Fruit fly (Drosophila melanogaster) whole organism, embryonic: ENCODE results near the gene CG31875.

ENCODE experiments used
- ATbp ChIP-seq: fragments of 200-800 bp; sonication (Bioruptor generic); optimal IDR thresholded peaks from 2 replicates; lab custom pipeline; 2017; ENCODE audit warnings: missing biosample characterization, mild to moderate bottlenecking, missing genetic modification characterization, missing genetic modification reagents
- Awh ChIP-seq: fragments of 200-800 bp; sonication (Bioruptor generic); IDR thresholded peaks from 2 replicates; pipeline ENCODE4, ENCODE4 v1.3.6; 2022; ENCODE audit warnings: missing biosample characterization, missing genetic modification characterization
- Bdp1 ChIP-seq: fragments of 200-800 bp; sonication (Bioruptor generic); optimal IDR thresholded peaks from 3 replicates; lab custom pipeline; 2016; ENCODE audit warnings: missing biosample characterization, missing genetic modification characterization
- CG12155 ChIP-seq: fragments of 200-800 bp; sonication (Bioruptor generic); optimal IDR thresholded peaks from 3 replicates; lab custom pipeline; 2016; ENCODE audit warnings: missing biosample characterization, missing genetic modification characterization
- CG12659 ChIP-seq: fragments of 200-800 bp; sonication (Bioruptor generic); optimal IDR thresholded peaks from 3 replicates; lab custom pipeline; 2017; ENCODE audit warnings: mild to moderate bottlenecking, missing biosample characterization, missing genetic modification reagents, missing genetic modification characterization
- CG14014 ChIP-seq: fragments of 200-800 bp; sonication (Bioruptor generic); IDR thresholded peaks from 2 replicates; pipeline ENCODE4 v1.3.6; 2022; ENCODE audit warnings: missing biosample characterization, missing genetic modification characterization
- CG14441 ChIP-seq: fragments of 200-800 bp; sonication (Bioruptor generic); IDR thresholded peaks from 2 replicates; pipeline ENCODE4 v1.3.6; 2022; ENCODE audit warnings: missing biosample characterization, missing genetic modification characterization
- CG14667 ChIP-seq: fragments of 200-800 bp; sonication (Bioruptor generic); IDR thresholded peaks from 2 replicates; pipeline ENCODE4 v1.3.6; 2022; ENCODE audit warnings: missing biosample characterization, missing genetic modification characterization
- CG1529 ChIP-seq: fragments of 200-800 bp; sonication (Bioruptor generic); optimal IDR thresholded peaks from 3 replicates; lab custom pipeline; 2018; ENCODE audit warnings: missing biosample characterization, missing genetic modification characterization
- CG17186 ChIP-seq: fragments of 200-800 bp; sonication (Bioruptor generic); optimal IDR thresholded peaks from 3 replicates; lab custom pipeline; 2017; ENCODE audit warnings: missing biosample characterization, missing genetic modification reagents, missing genetic modification characterization
- CG18619 ChIP-seq: fragments of 200-800 bp; sonication (Bioruptor generic); optimal IDR thresholded peaks from 3 replicates; lab custom pipeline; 2017; ENCODE audit warnings: missing biosample characterization, mild to moderate bottlenecking, missing genetic modification characterization
- CG2116 ChIP-seq: fragments of 200-800 bp; sonication (Bioruptor generic); optimal IDR thresholded peaks from 3 replicates; lab custom pipeline; 2018; ENCODE audit warnings: missing biosample characterization, mild to moderate bottlenecking, missing genetic modification characterization
- CG3065 ChIP-seq: fragments of 200-800 bp; sonication (Bioruptor generic); optimal IDR thresholded peaks from 2 replicates; lab custom pipeline; 2016; ENCODE audit warnings: missing biosample characterization, missing genetic modification characterization
- CG32767 ChIP-seq: fragments of 200-800 bp; sonication (Bioruptor generic); IDR thresholded peaks from 2 replicates; pipeline ENCODE4 v1.3.6; 2022; ENCODE audit warnings: missing biosample characterization, missing genetic modification characterization
- CG4360 ChIP-seq: fragments of 200-800 bp; sonication (Bioruptor generic); IDR thresholded peaks from 2 replicates; pipeline ENCODE4 v1.3.6; 2022; ENCODE audit warnings: missing biosample characterization, missing genetic modification characterization
- CG6654 ChIP-seq: fragments of 200-800 bp; sonication (Bioruptor generic); optimal IDR thresholded peaks from 2 replicates; lab custom pipeline; 2017; ENCODE audit warnings: missing biosample characterization, mild to moderate bottlenecking, missing genetic modification characterization
- CG9817 ChIP-seq: fragments of 200-800 bp; sonication (Bioruptor generic); optimal IDR thresholded peaks from 2 replicates; lab custom pipeline; 2018; ENCODE audit warnings: missing biosample characterization, mild to moderate bottlenecking, missing genetic modification characterization, moderate library complexity
- D19B ChIP-seq: fragments of 200-800 bp; sonication (Bioruptor generic); optimal IDR thresholded peaks from 2 replicates; lab custom pipeline; 2017; ENCODE audit warnings: missing biosample characterization, mild to moderate bottlenecking, missing genetic modification characterization
- Dll ChIP-seq: fragments of 200-800 bp; sonication (Bioruptor generic); IDR thresholded peaks from 4 replicates; pipeline ENCODE4 v1.3.6; 2022; ENCODE audit warnings: missing biosample characterization, missing genetic modification characterization; ENCODE audit not compliant: partially characterized antibody
- Eip74EF ChIP-seq, 2 experiments: fragments of 200-800 bp in 1 of 2; fragments of >200 bp in 1 of 2; sonication (Bioruptor generic) in 1 of 2; optimal IDR thresholded peaks; 2 replicates each; lab custom pipeline; 2017 to 2019; ENCODE audit warnings: missing biosample characterization in 2 of 2, missing genetic modification characterization in 2 of 2, mild to moderate bottlenecking in 1 of 2, moderate library complexity in 1 of 2
- HLHmδ ChIP-seq: fragments of 200-800 bp; sonication (Bioruptor generic); optimal IDR thresholded peaks from 2 replicates; lab custom pipeline; 2018; ENCODE audit warnings: missing biosample characterization, mild to moderate bottlenecking, missing genetic modification characterization, moderate library complexity
- Hand ChIP-seq: fragments of 200-800 bp; sonication (Bioruptor generic); optimal IDR thresholded peaks from 2 replicates; lab custom pipeline; 2017; ENCODE audit warnings: mild to moderate bottlenecking, missing biosample characterization, missing genetic modification reagents, missing genetic modification characterization
- HmgD ChIP-seq: fragments of 200-800 bp; sonication (Bioruptor generic); optimal IDR thresholded peaks from 3 replicates; lab custom pipeline; 2016; ENCODE audit warnings: missing biosample characterization, missing genetic modification characterization
- Lpt ChIP-seq: fragments of >200 bp; optimal IDR thresholded peaks from 2 replicates; lab custom pipeline; 2018; ENCODE audit warnings: missing biosample characterization, missing genetic modification characterization
- Nf-YA ChIP-seq: fragments of 200-800 bp; sonication (Bioruptor generic); IDR thresholded peaks from 2 replicates; pipeline ENCODE4 v1.3.6; 2022; ENCODE audit warnings: missing biosample characterization, missing genetic modification characterization
- Nf-YC ChIP-seq: fragments of 200-800 bp; optimal IDR thresholded peaks from 3 replicates; lab custom pipeline; 2019; ENCODE audit warnings: missing biosample characterization, mild to moderate bottlenecking, missing genetic modification characterization, moderate library complexity
- Scr ChIP-seq: fragments of 200-800 bp; sonication (Bioruptor generic); IDR thresholded peaks from 2 replicates; pipeline ENCODE4 v1.3.6; 2022; ENCODE audit warnings: missing biosample characterization, missing genetic modification characterization; ENCODE audit not compliant: partially characterized antibody
- Xbp1 ChIP-seq: fragments of 200-800 bp; sonication (Bioruptor generic); optimal IDR thresholded peaks from 3 replicates; lab custom pipeline; 2016; ENCODE audit warnings: missing biosample characterization, mild to moderate bottlenecking, missing genetic modification characterization
- amos ChIP-seq: fragments of 200-800 bp; sonication (Bioruptor generic); IDR thresholded peaks from 2 replicates; pipeline ENCODE4 v1.3.6; 2022; ENCODE audit warnings: missing biosample characterization, missing genetic modification characterization; ENCODE audit not compliant: partially characterized antibody
- aop ChIP-seq: fragments of 200-800 bp; sonication (Bioruptor generic); IDR thresholded peaks from 2 replicates; pipeline ENCODE4 v1.3.6; 2022; ENCODE audit warnings: missing biosample characterization, missing genetic modification characterization
- br ChIP-seq: fragments of >200 bp; optimal IDR thresholded peaks from 2 replicates; lab custom pipeline; 2017
- cato ChIP-seq: fragments of 200-800 bp; sonication (Bioruptor generic); optimal IDR thresholded peaks from 2 replicates; lab custom pipeline; 2016; ENCODE audit warnings: missing biosample characterization, missing genetic modification characterization, borderline replicate concordance
- chif ChIP-seq, 2 experiments: fragments of 200-800 bp; sonication (Bioruptor generic); optimal IDR thresholded peaks; 3 replicates each; lab custom pipeline; 2016; ENCODE audit warnings: missing biosample characterization in 2 of 2, missing genetic modification characterization in 2 of 2
- ci ChIP-seq: fragments of 200-800 bp; sonication (Bioruptor generic); IDR thresholded peaks from 3 replicates; pipeline ENCODE4 v1.3.6; 2022; ENCODE audit warnings: missing biosample characterization, missing genetic modification characterization
- crc ChIP-seq: fragments of 200-800 bp; sonication (Bioruptor generic); optimal IDR thresholded peaks from 2 replicates; lab custom pipeline; 2016; ENCODE audit warnings: missing biosample characterization, missing genetic modification characterization
- dimm ChIP-seq: fragments of 200-800 bp; sonication (Bioruptor generic); IDR thresholded peaks from 2 replicates; pipeline ENCODE4 v1.3.6; 2022; ENCODE audit warnings: missing biosample characterization, missing genetic modification characterization
- emc ChIP-seq: fragments of 200-800 bp; sonication (Bioruptor generic); optimal IDR thresholded peaks from 2 replicates; lab custom pipeline; 2016; ENCODE audit warnings: missing biosample characterization, missing genetic modification characterization
- esg ChIP-seq: fragments of 200-800 bp; sonication (Bioruptor generic); conservative IDR thresholded peaks from 2 replicates; pipeline ENCODE4 v1.3.6; 2022; ENCODE audit warnings: missing biosample characterization, missing genetic modification characterization
- fd3F ChIP-seq: fragments of 200-800 bp; sonication (Bioruptor generic); optimal IDR thresholded peaks from 2 replicates; lab custom pipeline; 2018; ENCODE audit warnings: missing biosample characterization, mild to moderate bottlenecking, missing genetic modification characterization, moderate library complexity
- hb ChIP-seq: fragments of 200-800 bp; sonication (Bioruptor generic); IDR thresholded peaks from 3 replicates; pipeline ENCODE4 v1.3.6; 2022; ENCODE audit warnings: missing biosample characterization, missing genetic modification characterization; ENCODE audit not compliant: partially characterized antibody
- hkb ChIP-seq, 2 experiments: fragments of 200-800 bp in 1 of 2; fragments of >200 bp in 1 of 2; sonication (Bioruptor generic) in 1 of 2; IDR thresholded peaks in 1 of 2; optimal IDR thresholded peaks in 1 of 2; 2 replicates each; pipeline versions ENCODE4 v1.3.6 to Lab custom; 2017 to 2022; ENCODE audit warnings: missing biosample characterization in 1 of 2, missing genetic modification characterization in 1 of 2
- mirr ChIP-seq: fragments of 200-800 bp; sonication (Bioruptor generic); optimal IDR thresholded peaks from 3 replicates; lab custom pipeline; 2018; ENCODE audit warnings: missing biosample characterization, mild to moderate bottlenecking, missing genetic modification characterization
- sim ChIP-seq: fragments of 200-800 bp; sonication (Bioruptor generic); IDR thresholded peaks from 2 replicates; pipeline ENCODE4 v1.3.6; 2022; ENCODE audit warnings: missing biosample characterization, missing genetic modification characterization
- sisA ChIP-seq: fragments of 200-800 bp; sonication (Bioruptor generic); IDR thresholded peaks from 2 replicates; pipeline ENCODE4 v1.3.6; 2022; ENCODE audit warnings: missing biosample characterization, missing genetic modification characterization
- sna ChIP-seq: fragments of 200-800 bp; sonication (Bioruptor generic); IDR thresholded peaks from 2 replicates; pipeline ENCODE4 v1.3.6; 2022; ENCODE audit warnings: missing biosample characterization, missing genetic modification characterization; ENCODE audit not compliant: partially characterized antibody
- so ChIP-seq: fragments of 200-800 bp; sonication (Bioruptor generic); IDR thresholded peaks from 3 replicates; pipeline ENCODE4 v1.3.6; 2022; ENCODE audit warnings: missing biosample characterization, missing genetic modification characterization
- sob ChIP-seq: fragments of 200-800 bp; sonication (Bioruptor generic); IDR thresholded peaks from 2 replicates; pipeline ENCODE4 v1.3.6; 2022; ENCODE audit warnings: missing biosample characterization, missing genetic modification characterization
- vfl ChIP-seq: fragments of 200-800 bp; sonication (Bioruptor generic); optimal IDR thresholded peaks from 2 replicates; lab custom pipeline; 2016; ENCODE audit warnings: missing biosample characterization, missing genetic modification characterization

Gene CG31875

DNA sequence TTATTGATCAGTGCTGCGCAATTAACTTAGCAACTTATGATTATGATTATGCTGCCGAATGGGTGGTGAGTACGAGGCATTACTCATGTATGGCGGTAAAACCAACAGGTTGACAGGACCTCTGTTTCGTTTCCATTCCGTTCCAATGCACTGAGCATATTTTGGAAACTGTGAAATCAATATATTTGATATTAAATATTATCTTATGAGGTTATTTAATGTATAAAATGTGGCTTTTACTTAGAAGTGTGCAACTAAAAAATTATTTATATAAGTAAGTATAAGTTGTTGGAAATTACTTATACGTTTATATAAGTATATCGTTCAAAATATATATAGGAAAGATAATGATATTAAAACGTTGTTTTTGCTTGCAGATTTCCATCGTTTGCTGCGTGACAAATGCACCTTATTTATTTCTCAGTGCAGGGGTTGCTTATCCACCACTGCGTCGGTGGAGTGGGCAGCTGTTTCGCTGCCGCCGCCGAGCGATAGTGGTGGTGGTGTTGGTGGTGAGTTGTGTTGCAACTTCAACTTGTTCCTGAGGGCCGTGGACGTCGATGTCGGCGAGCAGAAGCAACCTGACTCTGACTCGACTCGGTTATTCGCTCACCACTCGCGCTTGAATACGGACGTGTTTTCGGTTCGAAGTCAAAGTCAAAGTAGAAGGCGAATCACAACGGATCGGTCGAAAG is 18.3 kb downstream of the CG31875 start, which contains the start of gene bib (continued):
- TF ChIP-seq CG18619 (peak; percentile 86), CG14667 (GFP tag; lab: Robert Waterston, UW) (peak; percentile 13; the same call in 1 of the 2 replicates), CG1529 (GFP tag; lab: Kevin White, UChicago) (peak; percentile 80), Dll (GFP tag; lab: Robert Waterston, UW) (no peak), Eip74EF (GFP tag; optimal IDR thresholded peaks at IDR 0.05; lab: Kevin White, UChicago) (peak in 1 of 2 experiments; percentile 81), HmgD (GFP tag; lab: Kevin White, UChicago) (no peak), CG12155 (peak; percentile 73), Hand (GFP tag; lab: Kevin White, UChicago) (peak; percentile 73), ATbp (GFP tag; lab: Kevin White, UChicago) (peak; percentile 82), CG2116 (GFP tag; lab: Kevin White, UChicago) (peak; percentile 71), so (GFP tag; lab: Robert Waterston, UW) (peak; percentile 62; the same call in 1 of the 3 replicates), sim (no peak), Xbp1 (peak; percentile 80), dimm (GFP tag; lab: Robert Waterston, UW) (no peak), HLHmδ (GFP tag; lab: Kevin White, UChicago) (peak; percentile 96), D19B (GFP tag; lab: Kevin White, UChicago) (peak; percentile 47), amos (GFP tag; lab: Robert Waterston, UW) (peak; percentile 34; the same call in 1 of the 2 replicates), hb (GFP tag; lab: Robert Waterston, UW) (no peak), CG12659 (GFP tag; lab: Kevin White, UChicago) (peak; percentile 85), mirr (peak; percentile 9), chif (GFP tag; optimal IDR thresholded peaks at IDR 0.05; lab: Kevin White, UChicago) (peak in 1 of 2 experiments; percentile 64), crc (GFP tag; lab: Kevin White, UChicago) (no peak), cato (GFP tag; lab: Kevin White, UChicago) (peak; percentile 66), ci (peak; percentile 78; the same call in 2 of the 3 replicates), sna (no peak), hkb (optimal IDR thresholded peaks at IDR 0.05; lab: Kevin White, UChicago) (no peak), hkb (GFP tag; IDR thresholded peaks at IDR 0.05; lab: Robert Waterston, UW) (peak; percentile 65), vfl (GFP tag; lab: Kevin White, UChicago) (peak; percentile 23), CG4360 (GFP tag; lab: Robert Waterston, UW) (peak; percentile 39; the same call in 1 of the 2 replicates), Scr (GFP tag; lab: Robert Waterston, UW) (peak; percentile 22; the same call in 1 of the 2 replicates), sob (0 out of 2 replicates have a peak, but pooled peaks have one; percentile 18), fd3F (peak; percentile 52), CG14014 (GFP tag; lab: Robert Waterston, UW) (peak; percentile 46; the same call in 1 of the 2 replicates), esg (GFP tag; lab: Robert Waterston, UW) (peak; percentile 60), Lpt (GFP tag; lab: Kevin White, UChicago) (no peak), Nf-YC (tag; lab: Kevin White, UChicago) (peak; percentile 64), CG6654 (peak; percentile 47), CG32767 (peak; percentile 59), br (lab: Kevin White, UChicago) (no peak), aop (GFP tag; lab: Robert Waterston, UW) (no peak), CG17186 (peak; percentile 41), Awh (peak; percentile 56; the same call in 1 of the 2 replicates), Bdp1 (GFP tag; lab: Kevin White, UChicago) (peak; percentile 35), CG14441 (GFP tag; lab: Robert Waterston, UW) (peak; percentile 58; the same call in 1 of the 2 replicates), CG3065 (GFP tag; lab: Kevin White, UChicago) (peak; percentile 51), emc (GFP tag; lab: Kevin White, UChicago) (no peak), sisA (GFP tag; lab: Robert Waterston, UW) (peak; percentile 51), CG9817 (tag; lab: Kevin White, UChicago) (peak; percentile 48), Nf-YA (GFP tag; lab: Robert Waterston, UW) (no peak)
